Worm (Caenorhabditis elegans) whole organism, dauer: ENCODE results near the gene C44B11.1.

Experiments
- unc-62 ChIP-seq: sonication (generic microtip); optimal IDR thresholded peaks from 2 replicates; lab custom pipeline; 2017; ENCODE audit warnings: missing biosample characterization, missing genetic modification reagents, missing genetic modification characterization

The C44B11.1 gene

DNA sequence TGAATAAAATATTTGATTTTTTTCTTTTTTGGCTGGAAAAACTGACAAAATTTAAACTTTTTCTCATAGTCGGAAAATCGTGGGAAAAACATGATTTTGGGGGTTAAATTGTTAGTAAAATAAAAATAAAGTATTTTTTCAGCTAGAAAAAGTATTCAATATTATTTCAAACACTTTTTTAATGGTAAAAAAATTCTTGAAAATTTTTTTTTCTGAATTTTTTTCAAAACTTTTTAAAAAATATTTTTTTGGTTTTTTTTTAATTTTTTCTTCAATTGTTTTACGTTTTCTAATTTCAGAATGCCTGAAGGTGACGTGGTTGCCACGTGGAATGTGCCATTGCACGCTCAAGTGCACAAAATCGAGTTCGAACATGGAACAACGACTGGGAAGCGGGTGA is at the start of gene C44B11.1:
Gene C44B11.1 (plus strand): TSS at position 301 of the 400 bp plus-strand sequence.
- TF ChIP-seq unc-62, result no peak

DNA sequence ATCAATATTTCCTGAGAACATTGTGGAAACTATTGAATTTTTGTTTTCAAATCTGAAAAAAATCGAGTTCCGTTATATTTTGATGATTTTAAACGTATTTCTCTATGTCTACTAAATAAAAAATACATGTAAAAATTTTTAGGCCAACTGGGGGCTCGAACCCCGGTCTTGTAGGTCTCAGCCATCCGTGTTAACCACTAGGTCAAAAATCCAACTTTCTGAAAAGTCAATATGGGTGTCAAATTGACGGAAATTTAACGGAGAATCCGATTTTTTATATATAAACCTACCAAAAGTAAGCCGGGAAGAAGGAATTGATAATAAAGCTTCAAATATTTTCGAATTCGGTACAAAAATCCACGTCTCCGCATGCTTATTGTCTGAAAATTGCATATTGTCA is 48.8 kb upstream of the C44B11.1 start:
- TF ChIP-seq unc-62, result no peak

DNA sequence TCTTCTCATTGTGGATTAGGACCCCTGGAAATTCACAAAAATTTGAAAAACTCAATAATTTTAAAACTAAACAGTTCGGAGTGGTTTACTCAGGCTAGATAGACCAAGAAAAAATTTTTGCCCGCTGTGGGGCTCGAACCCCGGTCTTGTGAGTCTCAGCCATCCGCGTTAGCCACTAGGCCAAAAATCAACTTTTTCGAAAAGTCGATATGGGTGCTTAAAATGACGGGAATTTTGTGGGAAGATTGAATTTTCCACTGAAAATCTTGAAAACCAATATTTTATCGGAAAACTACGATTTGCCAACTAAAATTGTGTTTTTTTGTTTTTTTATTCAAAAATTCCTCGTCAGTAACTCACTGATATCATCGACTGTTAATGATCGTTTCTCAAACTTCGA is 47.5 kb upstream of the C44B11.1 start:
- TF ChIP-seq unc-62, result no peak

DNA sequence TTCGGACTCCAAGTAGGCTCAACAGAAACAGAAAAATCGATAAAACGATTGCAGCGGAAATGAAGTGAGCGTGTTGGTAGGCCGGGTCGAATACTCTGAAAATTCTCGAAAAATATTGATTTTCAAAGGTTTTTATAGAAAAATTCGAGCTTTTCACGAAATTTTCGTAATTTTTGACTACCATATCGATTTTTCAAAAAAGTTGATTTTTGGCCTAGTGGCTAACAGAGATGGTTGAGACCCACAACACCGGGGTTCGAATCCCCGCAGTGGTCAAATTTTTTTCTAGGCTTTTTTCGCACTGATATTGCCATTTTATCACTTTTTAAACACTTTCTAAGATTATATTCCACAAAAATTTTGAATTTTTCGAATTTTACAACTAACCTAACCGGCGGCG is 46.3 kb upstream of the C44B11.1 start:
- TF ChIP-seq unc-62, result no peak

DNA sequence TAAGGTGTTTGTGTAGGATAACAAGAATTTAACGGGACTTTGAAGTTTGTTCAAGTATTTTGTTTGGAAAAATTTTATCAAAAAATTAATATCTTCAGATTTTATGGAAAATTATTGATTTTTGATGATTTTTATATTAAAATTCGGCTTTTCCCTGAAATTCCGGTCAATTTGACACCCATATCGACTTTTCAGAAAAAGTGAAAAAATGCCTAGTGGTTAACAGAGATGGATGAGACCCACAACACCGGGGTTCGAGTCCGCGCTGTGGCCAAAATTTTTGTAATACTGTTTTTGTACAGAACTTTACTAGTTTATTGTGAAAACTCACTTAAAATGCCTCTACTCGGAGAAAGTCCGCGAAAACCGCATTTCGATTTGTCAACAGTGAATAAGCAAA is 45.5 kb upstream of the C44B11.1 start:
- TF ChIP-seq unc-62, result no peak

DNA sequence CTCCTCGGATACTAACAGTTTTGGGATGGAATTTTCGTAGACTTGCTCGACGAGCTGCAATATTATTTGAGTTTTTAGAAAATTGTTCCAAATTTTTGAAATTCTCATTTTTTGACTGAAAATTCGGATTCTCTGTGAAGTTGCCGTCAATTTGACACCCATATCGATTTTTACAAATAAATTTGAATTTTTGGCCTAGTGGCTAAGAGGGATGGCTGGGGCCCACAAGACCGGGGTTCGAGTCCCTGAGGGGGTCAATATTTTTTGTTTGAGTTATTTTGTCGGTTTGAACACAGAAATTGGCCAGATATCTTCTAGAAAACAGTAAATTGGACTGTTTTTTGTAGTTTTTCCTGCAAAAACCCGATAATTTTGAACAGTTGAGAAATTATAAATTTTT is 44.5 kb upstream of the C44B11.1 start:
- TF ChIP-seq unc-62, result no peak

DNA sequence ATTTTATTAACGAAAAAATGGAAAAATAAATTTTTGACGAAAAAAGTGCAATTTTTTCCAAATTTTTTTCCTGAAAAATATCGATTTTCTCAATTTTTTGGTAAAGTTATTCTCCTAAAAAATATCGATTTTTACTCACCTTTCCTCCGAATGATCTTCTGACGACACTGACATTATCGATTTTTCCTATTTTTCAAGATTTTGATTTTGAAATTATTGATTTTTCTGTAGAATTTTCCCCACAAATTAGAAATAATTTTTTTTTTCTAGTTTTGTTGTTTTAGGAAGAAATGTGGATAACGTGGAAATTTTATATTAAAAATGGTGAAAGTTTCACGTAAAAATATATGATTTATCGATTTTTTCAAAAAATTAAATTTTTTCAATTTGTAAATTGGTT is 43.5 kb upstream of the C44B11.1 start:
- no peak for TF ChIP-seq unc-62

DNA sequence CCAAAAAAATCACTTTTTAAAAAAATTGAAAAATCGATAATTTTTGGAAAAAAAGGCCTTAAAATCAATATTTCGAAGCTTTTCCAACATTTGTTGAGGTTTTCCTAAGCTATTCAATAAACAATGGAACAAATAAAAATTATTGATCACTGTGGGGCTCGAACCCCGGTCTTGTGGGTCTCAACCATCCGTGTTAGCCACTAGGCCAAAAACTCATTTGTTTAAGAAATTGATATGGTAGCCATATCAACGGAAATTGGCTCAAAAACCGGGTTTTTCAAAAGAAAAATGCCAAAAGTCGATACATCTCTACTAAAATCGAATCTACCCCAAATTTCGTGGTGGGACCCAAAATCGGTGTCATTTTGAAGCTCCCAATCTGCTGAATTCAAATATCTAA is 43.1 kb upstream of the C44B11.1 start:
- no peak for TF ChIP-seq unc-62

DNA sequence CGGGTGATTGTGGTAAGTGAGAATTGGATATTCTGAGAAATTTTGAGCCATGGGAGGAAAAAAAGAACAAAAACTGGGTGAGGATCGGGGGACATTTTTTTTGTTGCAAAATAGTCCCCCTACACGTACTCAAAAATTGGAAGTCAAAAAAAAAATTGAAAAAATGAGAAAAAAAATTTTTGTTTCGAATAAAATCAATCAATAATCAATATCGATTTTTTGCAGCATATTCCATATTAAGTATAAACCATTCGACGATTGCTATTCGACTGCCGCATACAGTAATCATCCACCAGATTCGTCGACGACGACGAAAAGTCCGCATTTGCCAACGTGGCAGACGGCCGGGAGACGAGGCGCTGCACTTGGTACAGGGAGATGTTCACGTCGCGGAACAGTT is 42.5 kb upstream of the C44B11.1 start:
- TF ChIP-seq unc-62, result no peak

DNA sequence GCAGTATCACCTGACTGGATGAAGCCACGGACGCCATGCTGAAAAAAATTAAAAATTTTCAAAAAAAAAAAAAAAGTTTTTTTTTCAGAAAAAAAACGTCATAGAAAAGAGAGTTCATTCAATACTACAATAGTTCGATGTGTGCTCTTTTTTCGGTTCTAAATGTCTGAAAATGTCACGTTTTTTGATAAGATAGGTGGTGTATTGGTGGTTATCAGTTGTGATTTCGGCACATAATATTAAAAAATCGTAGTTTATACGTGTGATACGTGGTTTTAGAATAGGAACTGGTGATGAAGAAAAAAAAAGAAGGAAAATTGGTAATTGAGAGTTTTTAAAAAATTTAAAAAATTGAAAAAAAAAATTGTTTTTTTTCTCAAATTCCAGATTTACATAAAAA is 38.1 kb upstream of the C44B11.1 start:
- TF ChIP-seq unc-62, result no peak

DNA sequence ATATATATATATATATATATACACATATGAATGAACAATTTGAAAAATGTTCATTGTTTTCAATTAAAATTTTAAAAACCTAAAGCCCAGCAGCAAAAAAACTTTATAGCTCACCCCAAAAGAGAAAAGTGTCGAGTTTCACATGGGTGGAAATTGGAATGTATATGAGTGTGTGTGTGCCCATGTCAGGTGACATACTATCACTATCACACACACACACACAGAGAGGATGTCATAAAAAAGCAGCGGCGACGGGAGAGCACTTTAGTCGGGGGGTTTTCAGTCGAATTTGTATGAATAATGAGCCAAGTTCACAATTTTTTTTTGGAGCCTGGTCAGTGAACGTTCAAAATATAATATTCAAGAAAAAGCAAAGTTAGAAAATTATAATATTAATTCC is 35.1 kb upstream of the C44B11.1 start:
- TF ChIP-seq unc-62, result no peak

DNA sequence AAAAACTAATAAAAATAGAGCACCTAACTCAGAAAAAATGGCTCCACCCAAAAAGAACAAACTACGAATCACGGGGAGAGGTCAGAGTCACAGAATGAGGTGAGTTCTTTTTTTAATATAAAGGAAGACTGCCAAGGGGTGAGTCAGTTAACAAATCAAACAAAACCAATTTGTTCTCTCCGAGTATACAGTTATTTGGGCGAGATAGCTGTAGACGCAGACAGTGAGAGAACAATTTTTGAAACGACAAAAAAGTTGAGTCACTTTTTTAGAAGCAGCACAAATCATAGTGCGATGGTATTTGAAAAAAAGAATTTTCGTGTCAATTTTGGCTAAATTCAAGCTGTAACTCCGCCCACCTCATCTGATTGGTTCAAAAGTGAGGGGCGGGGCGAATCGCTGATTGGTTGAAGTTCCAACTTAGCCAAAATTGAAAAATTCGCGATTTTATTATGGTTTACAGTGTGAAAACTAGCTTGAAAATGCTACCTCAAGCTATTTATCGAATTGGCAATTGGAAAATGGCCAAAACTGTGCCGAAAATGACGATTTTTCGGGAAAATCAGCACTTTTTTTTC is 30.8 kb upstream of the C44B11.1 start:
- TF ChIP-seq unc-62, result no peak

DNA sequence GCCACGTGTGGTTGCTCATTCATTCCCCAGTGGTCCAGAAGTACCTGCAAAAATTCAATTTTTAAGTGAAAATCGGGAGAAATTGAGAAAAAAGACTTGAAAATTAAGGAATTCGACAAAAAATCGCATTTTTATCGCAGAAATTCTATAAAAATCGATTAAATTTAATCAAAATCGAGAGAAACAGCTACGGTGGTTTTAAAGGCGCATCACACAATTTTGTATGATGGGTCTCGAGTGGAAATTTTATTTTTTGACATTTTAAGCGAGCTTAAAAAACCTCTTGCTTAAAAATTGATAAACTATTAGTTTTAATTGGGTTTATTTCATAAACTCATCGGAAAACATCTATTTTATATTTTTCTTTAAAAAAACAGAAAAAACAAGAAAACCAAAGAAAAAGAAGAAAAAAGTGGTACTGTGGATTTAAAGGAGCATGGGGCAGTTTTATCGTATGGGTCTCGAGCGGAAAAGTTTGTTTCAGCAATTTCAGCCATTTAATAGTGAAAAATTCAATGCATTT is 27.9 kb upstream of the C44B11.1 start, which contains the start of gene nipa-1:
Gene nipa-1 (minus strand): TSS at position 51 of the 523 bp plus-strand sequence.
- no peak for TF ChIP-seq unc-62

DNA sequence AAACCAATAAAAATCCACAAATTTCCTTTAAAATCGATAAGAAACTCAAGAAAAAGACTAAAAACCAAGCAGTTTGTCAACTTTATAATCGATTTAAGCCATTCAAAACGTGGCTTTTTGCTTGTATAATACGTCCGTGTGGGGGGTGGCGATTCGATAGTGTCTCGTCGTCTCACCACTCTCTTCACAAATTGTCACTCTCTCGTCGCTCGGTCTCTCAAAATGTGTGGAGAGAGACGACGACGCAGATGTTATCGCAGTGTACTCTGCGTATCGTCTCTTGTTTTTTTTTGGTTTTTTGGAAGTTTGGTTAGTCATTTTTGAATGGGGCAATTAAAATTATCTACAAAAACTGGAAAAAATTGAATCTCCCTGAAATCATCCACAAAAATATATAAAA is 27.5 kb upstream of the C44B11.1 start:
- TF ChIP-seq unc-62, result no peak

DNA sequence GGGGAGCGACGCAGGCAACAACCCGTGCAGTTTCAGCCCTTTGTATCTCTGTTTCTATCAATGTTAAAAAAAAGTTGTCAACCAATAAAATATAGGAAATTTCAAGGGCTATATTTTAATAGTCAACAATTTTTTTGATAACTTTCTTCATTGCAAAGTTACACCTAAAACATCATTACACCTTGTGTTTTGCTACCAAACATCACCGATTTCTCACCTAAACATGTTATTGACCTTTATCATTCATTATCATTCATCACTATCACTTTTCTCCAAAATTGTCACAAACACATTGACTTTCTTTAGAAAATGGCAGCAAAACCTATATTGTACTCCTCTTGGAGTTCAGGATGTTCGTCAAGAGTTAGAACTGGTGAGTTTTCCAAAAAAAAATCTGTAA is 26.0 kb upstream of the C44B11.1 start, which contains the start of gene Y53G8B.1:
Gene Y53G8B.1 (plus strand): TSS at position 242 of the 400 bp plus-strand sequence.
- TF ChIP-seq unc-62, result no peak

DNA sequence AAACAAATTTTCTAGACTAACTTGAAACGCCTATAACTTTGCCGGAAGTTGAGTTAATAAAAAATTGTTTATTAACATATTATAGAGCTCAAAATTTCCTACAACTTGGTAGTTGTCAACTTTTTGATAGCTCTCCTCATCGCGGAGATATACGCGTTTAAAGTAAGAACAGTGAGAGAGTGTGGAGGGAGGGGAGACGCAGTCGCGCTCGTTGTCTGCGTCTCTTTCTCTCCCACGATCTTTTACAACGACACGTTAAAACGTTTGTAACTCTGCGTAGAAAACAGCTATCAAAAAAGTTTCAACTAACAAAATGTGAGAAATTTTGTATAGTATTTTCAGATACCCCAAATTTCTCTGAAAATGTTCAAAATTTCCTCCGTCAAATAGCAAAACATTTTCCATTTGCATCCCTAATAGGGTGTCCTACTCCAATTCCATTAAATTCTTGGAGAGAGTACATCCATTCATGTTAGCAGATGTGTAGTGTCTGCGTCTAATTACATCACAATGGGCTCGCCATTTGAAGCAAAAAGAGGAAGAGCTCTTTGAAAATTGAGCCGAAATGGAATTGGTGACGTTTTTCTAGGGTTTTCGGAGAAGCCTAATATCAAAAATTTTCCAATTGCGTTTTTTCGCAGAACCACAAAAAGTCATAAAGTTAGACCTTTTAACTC is 18.6 kb upstream of the C44B11.1 start:
- no peak for TF ChIP-seq unc-62

DNA sequence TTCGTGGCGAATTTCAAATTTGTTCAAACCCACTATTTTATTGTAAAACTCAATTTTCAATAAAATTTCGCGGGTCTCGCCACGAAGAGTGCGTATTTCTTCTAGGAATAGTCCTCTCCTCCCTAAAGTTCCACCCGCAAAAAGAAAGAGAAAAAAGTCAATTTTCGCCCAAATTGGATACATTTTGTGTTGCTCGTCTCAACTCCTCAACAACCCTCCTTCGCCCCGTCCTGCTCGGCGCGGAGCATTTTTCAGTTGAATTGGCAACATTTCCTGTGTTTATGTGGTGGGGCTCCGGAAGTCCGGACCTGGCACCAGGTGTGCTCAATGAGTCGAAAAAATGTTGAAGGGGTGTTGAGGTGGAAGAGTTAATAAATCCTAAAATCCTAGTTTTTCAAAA is 17.0 kb upstream of the C44B11.1 start:
- no peak for TF ChIP-seq unc-62

DNA sequence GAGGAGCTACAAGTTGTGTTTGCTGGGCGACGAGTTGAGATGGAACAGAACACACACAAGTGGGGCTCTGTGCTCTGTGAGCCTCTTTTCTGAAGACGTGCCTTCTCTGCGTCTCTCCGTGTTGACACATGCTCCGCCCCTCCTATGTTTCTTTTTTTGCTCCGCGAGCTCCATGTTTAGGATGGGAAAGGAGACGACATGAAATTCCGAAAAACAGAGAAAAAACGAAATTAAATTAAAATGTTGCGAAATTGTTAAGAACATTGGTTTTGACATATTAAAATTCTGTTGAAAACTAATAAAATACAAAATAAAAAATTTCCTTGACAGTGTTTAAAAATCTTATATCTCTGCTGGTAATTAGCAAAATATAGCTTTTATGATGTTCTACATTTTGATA is 15.9 kb upstream of the C44B11.1 start, which contains the start of gene mec-12:
Gene mec-12 (minus strand): TSS at position 91 of the 400 bp plus-strand sequence.
- no peak for TF ChIP-seq unc-62
